Fruit fly (Drosophila melanogaster) whole organism, embryonic: Measurements from ENCODE around the gene Art9.
A peak's percentile ranks its signal among the peaks of the same experiment; 100 is the strongest.

Experiments
- Abd-B ChIP-seq: fragments of 200-800 bp; sonication (Bioruptor generic); optimal IDR thresholded peaks from 2 replicates; lab custom pipeline; 2018; ENCODE audit warnings: missing biosample characterization, mild to moderate bottlenecking, missing genetic modification characterization, moderate library complexity
- Ada2b ChIP-seq: fragments of 200-800 bp; sonication (Bioruptor generic); IDR thresholded peaks from 2 replicates; pipeline ENCODE4 v1.3.6; 2022; ENCODE audit warnings: missing biosample characterization, missing genetic modification characterization
- Asciz ChIP-seq: fragments of 200-800 bp; sonication (Bioruptor generic); optimal IDR thresholded peaks from 2 replicates; lab custom pipeline; 2017; ENCODE audit warnings: missing biosample characterization, mild to moderate bottlenecking, missing genetic modification characterization, missing genetic modification reagents
- CG10959 ChIP-seq: fragments of 200-800 bp; sonication (Bioruptor generic); IDR thresholded peaks from 2 replicates; pipeline ENCODE4 v1.3.6; 2022; ENCODE audit warnings: missing biosample characterization, missing genetic modification characterization
- CG11504 ChIP-seq: fragments of 200-800 bp; sonication (Bioruptor generic); optimal IDR thresholded peaks from 3 replicates; lab custom pipeline; 2019; ENCODE audit warnings: missing biosample characterization, mild to moderate bottlenecking, missing genetic modification characterization, moderate library complexity
- CG12071 ChIP-seq: fragments of 200-800 bp; sonication (Bioruptor generic); optimal IDR thresholded peaks from 3 replicates; lab custom pipeline; 2018; ENCODE audit warnings: missing biosample characterization, mild to moderate bottlenecking, missing genetic modification characterization
- CG13624 ChIP-seq: fragments of 200-800 bp; sonication (Bioruptor generic); optimal IDR thresholded peaks from 2 replicates; lab custom pipeline; 2016; ENCODE audit warnings: missing biosample characterization, missing genetic modification characterization
- CG13775 ChIP-seq: fragments of 200-800 bp; sonication (Bioruptor generic); optimal IDR thresholded peaks from 3 replicates; lab custom pipeline; 2017; ENCODE audit warnings: missing biosample characterization, mild to moderate bottlenecking, missing genetic modification characterization
- CG14441 ChIP-seq: fragments of 200-800 bp; sonication (Bioruptor generic); IDR thresholded peaks from 2 replicates; pipeline ENCODE4 v1.3.6; 2022; ENCODE audit warnings: missing biosample characterization, missing genetic modification characterization
- CG14860 ChIP-seq: fragments of 200-800 bp; sonication (Bioruptor generic); IDR thresholded peaks from 3 replicates; pipeline ENCODE4 v1.3.6; 2022; ENCODE audit warnings: missing biosample characterization, missing genetic modification characterization; ENCODE audit not compliant: partially characterized antibody
- CG15011 ChIP-seq: fragments of 200-800 bp; sonication (Bioruptor generic); optimal IDR thresholded peaks from 3 replicates; lab custom pipeline; 2018; ENCODE audit warnings: missing biosample characterization, mild to moderate bottlenecking, missing genetic modification characterization
- CG15269 ChIP-seq: fragments of 200-800 bp; sonication (Bioruptor generic); optimal IDR thresholded peaks from 2 replicates; lab custom pipeline; 2018; ENCODE audit warnings: missing biosample characterization, mild to moderate bottlenecking, missing genetic modification characterization, moderate library complexity
- CG15514 ChIP-seq: fragments of 200-800 bp; sonication (Bioruptor generic); optimal IDR thresholded peaks from 3 replicates; lab custom pipeline; 2017; ENCODE audit warnings: missing biosample characterization, missing genetic modification characterization, mild to moderate bottlenecking, moderate library complexity, missing genetic modification reagents
- CG17912 ChIP-seq: fragments of 200-800 bp; sonication (Bioruptor generic); optimal IDR thresholded peaks from 2 replicates; lab custom pipeline; 2018; ENCODE audit warnings: missing biosample characterization, mild to moderate bottlenecking, missing genetic modification characterization
- CG3281 ChIP-seq: fragments of 200-800 bp; sonication (Bioruptor generic); optimal IDR thresholded peaks from 3 replicates; lab custom pipeline; 2017; ENCODE audit warnings: missing biosample characterization, mild to moderate bottlenecking, missing genetic modification characterization
- CG34224 ChIP-seq: fragments of 200-800 bp; sonication (Bioruptor generic); IDR thresholded peaks from 3 replicates; pipeline ENCODE4 v1.3.6; 2022; ENCODE audit warnings: missing biosample characterization, missing genetic modification characterization; ENCODE audit not compliant: partially characterized antibody
- CG34422 ChIP-seq: fragments of 200-800 bp; sonication (Bioruptor generic); IDR thresholded peaks from 3 replicates; pipeline ENCODE4 v1.3.6; 2022; ENCODE audit warnings: missing biosample characterization, missing genetic modification characterization
- CG3726 ChIP-seq: fragments of 200-800 bp; sonication (Bioruptor generic); IDR thresholded peaks from 3 replicates; pipeline ENCODE4, ENCODE4 v1.3.6; 2022; ENCODE audit warnings: missing biosample characterization, missing genetic modification characterization
- CG6689 ChIP-seq: fragments of 200-800 bp; sonication (Bioruptor generic); IDR thresholded peaks from 2 replicates; pipeline ENCODE4 v1.3.6; 2022; ENCODE audit warnings: missing biosample characterization, missing genetic modification characterization
- CG7556 ChIP-seq: fragments of 200-800 bp; sonication (Bioruptor generic); optimal IDR thresholded peaks from 2 replicates; lab custom pipeline; 2017; ENCODE audit warnings: missing biosample characterization, mild to moderate bottlenecking, missing genetic modification characterization
- CG7839 ChIP-seq: fragments of 200-800 bp; sonication (Bioruptor generic); optimal IDR thresholded peaks from 3 replicates; lab custom pipeline; 2018; ENCODE audit warnings: missing biosample characterization, mild to moderate bottlenecking, missing genetic modification characterization, moderate library complexity
- CoRest ChIP-seq: fragments of 200-800 bp; sonication (Bioruptor generic); optimal IDR thresholded peaks from 3 replicates; lab custom pipeline; 2018; ENCODE audit warnings: missing biosample characterization, mild to moderate bottlenecking, missing genetic modification characterization, moderate library complexity
- D19A ChIP-seq: fragments of 200-800 bp; optimal IDR thresholded peaks from 3 replicates; lab custom pipeline; 2019; ENCODE audit warnings: missing biosample characterization, mild to moderate bottlenecking, missing genetic modification characterization, moderate library complexity
- Dfd ChIP-seq, 2 experiments: fragments of >200 bp; optimal IDR thresholded peaks; 2 replicates each; lab custom pipeline; 2017; ENCODE audit warnings: missing biosample characterization in 2 of 2, missing genetic modification characterization in 2 of 2
- PHDP ChIP-seq: fragments of 200-800 bp; sonication (Bioruptor generic); optimal IDR thresholded peaks from 3 replicates; lab custom pipeline; 2018; ENCODE audit warnings: missing biosample characterization, mild to moderate bottlenecking, missing genetic modification characterization, moderate library complexity
- Ptx1 ChIP-seq: fragments of 200-800 bp; sonication (Bioruptor generic); IDR thresholded peaks from 2 replicates; pipeline ENCODE4 v1.3.6; 2022; ENCODE audit warnings: missing biosample characterization, missing genetic modification characterization
- Sox100B ChIP-seq: fragments of 200-800 bp; sonication (Bioruptor generic); optimal IDR thresholded peaks from 3 replicates; lab custom pipeline; 2018; ENCODE audit warnings: missing biosample characterization, mild to moderate bottlenecking, missing genetic modification characterization
- Xbp1 ChIP-seq: fragments of 200-800 bp; sonication (Bioruptor generic); optimal IDR thresholded peaks from 3 replicates; lab custom pipeline; 2016; ENCODE audit warnings: missing biosample characterization, mild to moderate bottlenecking, missing genetic modification characterization
- amos ChIP-seq: fragments of 200-800 bp; sonication (Bioruptor generic); IDR thresholded peaks from 2 replicates; pipeline ENCODE4 v1.3.6; 2022; ENCODE audit warnings: missing biosample characterization, missing genetic modification characterization; ENCODE audit not compliant: partially characterized antibody
- az2 ChIP-seq: fragments of 200-800 bp; sonication (Bioruptor generic); optimal IDR thresholded peaks from 3 replicates; lab custom pipeline; 2016; ENCODE audit warnings: missing biosample characterization, missing genetic modification characterization
- bab2 ChIP-seq: fragments of 200-800 bp; sonication (Bioruptor generic); optimal IDR thresholded peaks from 2 replicates; lab custom pipeline; 2016; ENCODE audit warnings: missing biosample characterization, missing genetic modification characterization
- cg ChIP-seq: fragments of 200-800 bp; sonication (Bioruptor generic); optimal IDR thresholded peaks from 3 replicates; lab custom pipeline; 2019; ENCODE audit warnings: missing biosample characterization, mild to moderate bottlenecking, missing genetic modification characterization, moderate library complexity
- chn ChIP-seq: fragments of 200-800 bp; sonication (Bioruptor generic); optimal IDR thresholded peaks from 2 replicates; lab custom pipeline; 2016; ENCODE audit warnings: missing biosample characterization, missing genetic modification characterization
- danr ChIP-seq: fragments of 200-800 bp; sonication (Bioruptor generic); IDR thresholded peaks from 2 replicates; pipeline ENCODE4 v1.3.6; 2022; ENCODE audit warnings: missing biosample characterization, missing genetic modification characterization
- ham ChIP-seq: fragments of 200-800 bp; sonication (Bioruptor generic); IDR thresholded peaks from 2 replicates; pipeline ENCODE4 v1.3.6; 2022; ENCODE audit warnings: missing biosample characterization, missing genetic modification characterization
- hth ChIP-seq: fragments of >200 bp; optimal IDR thresholded peaks from 2 replicates; lab custom pipeline; 2017; ENCODE audit warnings: inconsistent platforms
- insv ChIP-seq, 2 experiments: fragments of 200-800 bp; sonication (Bioruptor generic); optimal IDR thresholded peaks; 3 replicates each; lab custom pipeline; 2016 to 2018; ENCODE audit warnings: missing biosample characterization in 2 of 2, missing genetic modification characterization in 2 of 2
- jing ChIP-seq: fragments of 200-800 bp; sonication (Bioruptor generic); optimal IDR thresholded peaks from 2 replicates; lab custom pipeline; 2018; ENCODE audit warnings: missing biosample characterization, mild to moderate bottlenecking, missing genetic modification characterization
- luna ChIP-seq: fragments of 200-800 bp; sonication (Bioruptor generic); optimal IDR thresholded peaks from 2 replicates; lab custom pipeline; 2016; ENCODE audit warnings: missing biosample characterization, missing genetic modification characterization
- org-1 ChIP-seq: fragments of 200-800 bp; sonication (Bioruptor generic); optimal IDR thresholded peaks from 2 replicates; lab custom pipeline; 2017; ENCODE audit warnings: missing biosample characterization, missing genetic modification characterization
- pita ChIP-seq: fragments of 200-800 bp; sonication (Bioruptor generic); optimal IDR thresholded peaks from 2 replicates; lab custom pipeline; 2017; ENCODE audit warnings: missing biosample characterization, mild to moderate bottlenecking, missing genetic modification characterization
- prd ChIP-seq, 3 experiments: fragments of >200 bp in 2 of 3; fragments of 200-800 bp in 1 of 3; sonication (Bioruptor generic) in 1 of 3; optimal IDR thresholded peaks in 2 of 3; IDR thresholded peaks in 1 of 3; 2 replicates in 2 of 3; 3 replicates in 1 of 3; pipeline versions ENCODE4 v1.3.6 to Lab custom; 2017 to 2022; ENCODE audit warnings: missing biosample characterization in 1 of 3, missing genetic modification characterization in 1 of 3
- row ChIP-seq: fragments of 200-800 bp; sonication (Bioruptor generic); IDR thresholded peaks from 3 replicates; pipeline ENCODE4 v1.3.6; 2022; ENCODE audit warnings: missing biosample characterization, missing genetic modification characterization
- scrt ChIP-seq: fragments of 200-800 bp; sonication (Bioruptor generic); optimal IDR thresholded peaks from 2 replicates; lab custom pipeline; 2018; ENCODE audit warnings: missing biosample characterization, mild to moderate bottlenecking, missing genetic modification characterization, moderate library complexity
- stwl ChIP-seq: fragments of 200-800 bp; sonication (Bioruptor generic); optimal IDR thresholded peaks from 3 replicates; lab custom pipeline; 2018; ENCODE audit warnings: missing biosample characterization, mild to moderate bottlenecking, missing genetic modification characterization, moderate library complexity
- tap ChIP-seq: fragments of 200-800 bp; optimal IDR thresholded peaks from 3 replicates; lab custom pipeline; 2019; ENCODE audit warnings: missing biosample characterization, mild to moderate bottlenecking, missing genetic modification characterization, moderate library complexity
- ttk ChIP-seq: fragments of 200-800 bp; sonication (Bioruptor generic); IDR thresholded peaks from 2 replicates; pipeline ENCODE4 v2.1.2; 2022; ENCODE audit warnings: missing biosample characterization, missing genetic modification characterization

The Art9 gene

dm6 chr3R:13986648-13987047, 43.4 kb upstream of the Art9 start (continued):
- TF ChIP-seq org-1 (GFP tag; lab: Kevin White, UChicago) (no peak), cg (GFP tag; lab: Kevin White, UChicago) (no peak), CoRest (tag; lab: Kevin White, UChicago) (peak; percentile 18), stwl (tag; lab: Kevin White, UChicago) (peak; percentile 51), PHDP (tag; lab: Kevin White, UChicago) (peak; percentile 14), CG15269 (tag; lab: Kevin White, UChicago) (peak; percentile 1), CG7556 (GFP tag; lab: Kevin White, UChicago) (peak; percentile 19), tap (peak; percentile 11), pita (GFP tag; lab: Kevin White, UChicago) (no peak), D19A (tag; lab: Kevin White, UChicago) (peak; percentile 26), CG3726 (no peak), CG15514 (GFP tag; lab: Kevin White, UChicago) (no peak), Xbp1 (GFP tag; lab: Kevin White, UChicago) (peak; percentile 17), insv (GFP tag; optimal IDR thresholded peaks at IDR 0.05; lab: Kevin White, UChicago) (no peak), Ptx1 (GFP tag; lab: Robert Waterston, UW) (peak; percentile 30; the same call in 1 of the 2 replicates), Sox100B (GFP tag; lab: Kevin White, UChicago) (peak; percentile 47), CG17912 (GFP tag; lab: Kevin White, UChicago) (no peak), row (GFP tag; lab: Robert Waterston, UW) (peak; percentile 36; the same call in 1 of the 3 replicates), Asciz (GFP tag; lab: Kevin White, UChicago) (peak; percentile 8), CG11504 (peak; percentile 60), Abd-B (peak; percentile 66), prd (optimal IDR thresholded peaks at IDR 0.05; lab: Kevin White, UChicago) (no peak), prd (GFP tag; IDR thresholded peaks at IDR 0.05; lab: Robert Waterston, UW) (peak; percentile 11; the same call in 1 of the 3 replicates)

DNA sequence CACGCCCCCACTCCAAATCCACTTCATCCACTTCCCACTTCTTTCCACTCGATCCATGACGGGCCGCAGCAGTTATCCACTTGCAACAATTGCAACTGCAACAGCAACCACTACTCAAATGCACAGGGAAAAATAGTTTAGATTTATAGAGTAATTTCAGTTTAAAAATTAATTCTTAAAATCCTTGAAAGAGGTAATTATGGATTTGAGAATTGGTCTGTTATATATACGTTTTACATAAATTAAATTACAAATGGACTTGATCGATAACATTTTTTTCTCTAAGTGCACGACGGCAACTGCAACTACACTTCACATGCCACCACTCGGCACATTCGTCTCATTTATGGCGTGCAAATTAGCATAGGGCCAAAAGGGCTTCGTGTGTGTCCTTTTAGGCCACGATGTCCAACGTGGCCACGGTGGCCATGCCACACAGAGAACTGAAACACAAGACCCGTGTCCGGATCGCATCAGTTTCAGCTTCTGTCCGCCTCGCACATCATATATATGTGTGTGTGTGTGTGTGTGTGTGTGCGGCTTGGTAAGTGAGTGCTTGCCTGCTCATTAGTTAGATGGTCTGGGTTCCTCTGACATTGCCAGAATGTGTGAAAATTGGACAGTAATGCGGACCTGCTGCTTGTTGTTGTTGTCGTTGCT, 41.8 kb upstream of the Art9 start:
- TF ChIP-seq CG15011 (GFP tag; lab: Kevin White, UChicago) (peak; percentile 65), ham (GFP tag; lab: Robert Waterston, UW) (no peak), ttk (GFP tag; lab: Robert Waterston, UW) (peak; percentile 57; the same call in 1 of the 2 replicates), Asciz (GFP tag; lab: Kevin White, UChicago) (peak; percentile 59), Ada2b (GFP tag; lab: Robert Waterston, UW) (peak; percentile 67), CG14441 (GFP tag; lab: Robert Waterston, UW) (peak; percentile 58), CG34224 (GFP tag; lab: Robert Waterston, UW) (no peak), CG6689 (GFP tag; lab: Robert Waterston, UW) (peak; percentile 75), az2 (GFP tag; lab: Kevin White, UChicago) (peak; percentile 61), CG13624 (peak; percentile 8), CG7556 (GFP tag; lab: Kevin White, UChicago) (peak; percentile 76), CG34422 (peak; percentile 51; the same call in 1 of the 3 replicates), danr (GFP tag; lab: Robert Waterston, UW) (no peak), hth (lab: Kevin White, UChicago) (no peak), luna (no peak), org-1 (GFP tag; lab: Kevin White, UChicago) (peak; percentile 60), CG7839 (tag; lab: Kevin White, UChicago) (peak; percentile 70), Abd-B (peak; percentile 58), CG14860 (GFP tag; lab: Robert Waterston, UW) (no peak), amos (GFP tag; lab: Robert Waterston, UW) (no peak), scrt (GFP tag; lab: Kevin White, UChicago) (no peak), Dfd (GFP tag; optimal IDR thresholded peaks at IDR 0.05; lab: Kevin White, UChicago) (no peak), CG3281 (peak; percentile 41), CG12071 (GFP tag; lab: Kevin White, UChicago) (no peak), chn (GFP tag; lab: Kevin White, UChicago) (peak; percentile 70), CG10959 (GFP tag; lab: Robert Waterston, UW) (peak; percentile 85), CG13775 (peak; percentile 75), bab2 (GFP tag; lab: Kevin White, UChicago) (peak; percentile 41), jing (GFP tag; lab: Kevin White, UChicago) (peak; percentile 39)
